Worm (Caenorhabditis elegans) whole organism, late embryonic: ENCODE measurements around the gene max-2.

Experiments
- ceh-19 ChIP-seq: fragments of 200-800 bp; sonication (Bioruptor generic); optimal IDR thresholded peaks from 2 replicates; lab custom pipeline; 2018; ENCODE audit warnings: mild to moderate bottlenecking, missing genetic modification characterization, missing compliant biosample characterization
- ceh-31 ChIP-seq: sonication (generic microtip); optimal IDR thresholded peaks from 2 replicates; lab custom pipeline; 2016; ENCODE audit warnings: missing genetic modification characterization, missing compliant biosample characterization
- ceh-34 ChIP-seq: sonication (generic microtip); optimal IDR thresholded peaks from 2 replicates; lab custom pipeline; 2016; ENCODE audit warnings: mild to moderate bottlenecking, missing genetic modification characterization, missing compliant biosample characterization
- ceh-45 ChIP-seq: fragments of 200-800 bp; sonication (Bioruptor generic); IDR thresholded peaks from 2 replicates; pipeline ENCODE4 v1.3.6; 2022; ENCODE audit warnings: missing genetic modification reagents, missing genetic modification characterization, missing compliant biosample characterization
- ceh-6 ChIP-seq: fragments of 200-800 bp; sonication (Bioruptor generic); optimal IDR thresholded peaks from 2 replicates; lab custom pipeline; 2018; ENCODE audit warnings: mild to moderate bottlenecking, missing genetic modification characterization, missing compliant biosample characterization
- ceh-9 ChIP-seq: sonication (generic microtip); optimal IDR thresholded peaks from 2 replicates; lab custom pipeline; 2016; ENCODE audit warnings: mild to moderate bottlenecking, missing genetic modification characterization, inconsistent platforms, missing compliant biosample characterization
- che-1 ChIP-seq: sonication (generic microtip); optimal IDR thresholded peaks from 2 replicates; lab custom pipeline; 2016; ENCODE audit warnings: mild to moderate bottlenecking, missing genetic modification characterization, missing compliant biosample characterization
- elt-2 ChIP-seq: sonication (generic microtip); optimal IDR thresholded peaks from 2 replicates; lab custom pipeline; 2016; ENCODE audit warnings: missing genetic modification reagents, missing genetic modification characterization, missing compliant biosample characterization
- ets-4 ChIP-seq: sonication (generic microtip); optimal IDR thresholded peaks from 2 replicates; lab custom pipeline; 2016; ENCODE audit warnings: missing genetic modification characterization, missing compliant biosample characterization
- eyg-1 ChIP-seq: sonication (generic microtip); optimal IDR thresholded peaks from 2 replicates; lab custom pipeline; 2016; ENCODE audit warnings: missing genotype, missing genetic modification characterization, missing compliant biosample characterization
- fax-1 ChIP-seq: sonication (generic microtip); optimal IDR thresholded peaks from 2 replicates; lab custom pipeline; 2016; ENCODE audit warnings: missing genotype, missing genetic modification characterization, missing compliant biosample characterization
- hlh-13 ChIP-seq: fragments of 200-800 bp; sonication (Bioruptor generic); optimal IDR thresholded peaks from 2 replicates; lab custom pipeline; 2018; ENCODE audit warnings: mild to moderate bottlenecking, missing genetic modification characterization, missing compliant biosample characterization
- lim-6 ChIP-seq: sonication (generic microtip); optimal IDR thresholded peaks from 2 replicates; lab custom pipeline; 2016; ENCODE audit warnings: missing genetic modification characterization, missing compliant biosample characterization
- mec-3 ChIP-seq: sonication (generic microtip); optimal IDR thresholded peaks from 2 replicates; lab custom pipeline; 2016; ENCODE audit warnings: borderline replicate concordance, missing genetic modification characterization, missing compliant biosample characterization
- nfya-1 ChIP-seq: sonication (generic microtip); optimal IDR thresholded peaks from 2 replicates; lab custom pipeline; 2017; ENCODE audit warnings: missing genetic modification characterization, mild to moderate bottlenecking, missing compliant biosample characterization, antibody characterized with exemption, moderate library complexity
- nhr-232 ChIP-seq: sonication (generic microtip); optimal IDR thresholded peaks from 2 replicates; lab custom pipeline; 2016; ENCODE audit warnings: missing genetic modification characterization, missing compliant biosample characterization
- npax-4 ChIP-seq: sonication (generic microtip); optimal IDR thresholded peaks from 2 replicates; lab custom pipeline; 2016; ENCODE audit warnings: missing genetic modification characterization, missing compliant biosample characterization
- pat-9 ChIP-seq: fragments of 200-800 bp; sonication (Bioruptor generic); optimal IDR thresholded peaks from 2 replicates; lab custom pipeline; 2018; ENCODE audit warnings: mild to moderate bottlenecking, missing genetic modification characterization, moderate library complexity, missing compliant biosample characterization
- pax-1 ChIP-seq: fragments of 150-350 bp; optimal IDR thresholded peaks from 2 replicates; lab custom pipeline; 2014; ENCODE audit warnings: missing biosample characterization, missing genetic modification characterization
- pqm-1 ChIP-seq: sonication (generic microtip); optimal IDR thresholded peaks from 2 replicates; lab custom pipeline; 2016; ENCODE audit warnings: missing genetic modification characterization, missing compliant biosample characterization
- sox-4 ChIP-seq: sonication (generic microtip); optimal IDR thresholded peaks from 2 replicates; lab custom pipeline; 2017; ENCODE audit warnings: mild to moderate bottlenecking, missing genetic modification characterization, inconsistent platforms, missing compliant biosample characterization
- syd-9 ChIP-seq: sonication (generic microtip); optimal IDR thresholded peaks from 2 replicates; lab custom pipeline; 2016; ENCODE audit warnings: mild to moderate bottlenecking, missing genetic modification characterization, moderate library complexity, missing compliant biosample characterization
- tbx-2 ChIP-seq: sonication (generic microtip); optimal IDR thresholded peaks from 2 replicates; lab custom pipeline; 2016; ENCODE audit warnings: missing genetic modification characterization, missing compliant biosample characterization
- tbx-7 ChIP-seq: sonication (generic microtip); optimal IDR thresholded peaks from 2 replicates; lab custom pipeline; 2016; ENCODE audit warnings: missing genotype, missing genetic modification characterization, missing compliant biosample characterization
- ttx-3 ChIP-seq: sonication (generic microtip); optimal IDR thresholded peaks from 2 replicates; lab custom pipeline; 2016; ENCODE audit warnings: missing genetic modification reagents, missing genetic modification characterization, missing compliant biosample characterization
- ztf-16 ChIP-seq: sonication (generic microtip); optimal IDR thresholded peaks from 2 replicates; lab custom pipeline; 2017; ENCODE audit warnings: missing genetic modification characterization, missing compliant biosample characterization

Gene max-2

ce11 chrII:12965538-12965588 lies 60.3 kb downstream of the max-2 start, which contains the start of gene ptr-18:
Gene ptr-18, plus strand, starts transcription at chrII:12965546.
- TF ChIP-seq ttx-3 (no peak), fax-1 (no peak), ceh-34 (tag; lab: Kevin White, UChicago) (no peak), pqm-1 (no peak), tbx-2 (tag; lab: Kevin White, UChicago) (no peak), che-1 (no peak), ceh-9 (tag; lab: Kevin White, UChicago) (no peak), ceh-31 (tag; lab: Kevin White, UChicago) (no peak), nfya-1 (no peak), tbx-7 (tag; lab: Kevin White, UChicago) (no peak), sox-4 (tag; lab: Kevin White, UChicago) (no peak), ceh-45 (GFP tag; lab: Robert Waterston, UW) (no peak), syd-9 (tag; lab: Kevin White, UChicago) (no peak), pax-1 (tag; lab: Kevin White, UChicago) (no peak), ets-4 (tag; lab: Kevin White, UChicago) (no peak), eyg-1 (no peak), lim-6 (no peak)

DNA sequence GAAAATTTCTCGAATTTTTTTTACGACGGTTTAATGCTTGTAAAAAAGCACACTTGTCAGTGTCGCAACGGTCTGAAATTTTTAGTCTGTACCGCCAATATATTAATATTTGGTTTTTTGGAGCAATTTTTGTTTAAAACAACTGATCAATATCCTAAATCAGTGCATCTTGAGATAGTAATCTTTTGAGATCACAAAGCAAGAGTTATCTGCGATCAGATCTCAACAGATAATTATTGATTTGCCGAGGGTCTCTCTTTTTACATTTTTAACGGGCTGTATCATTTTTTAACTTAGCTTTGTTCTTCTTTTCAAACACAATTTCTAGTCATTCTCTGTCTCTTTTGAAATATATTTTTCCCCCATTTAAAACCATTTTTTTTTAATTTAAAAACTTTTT lies 60.5 kb downstream of the max-2 start:
- no peak for TF ChIP-seq lim-6
- no peak for TF ChIP-seq ceh-45 (GFP tag; lab: Robert Waterston, UW)
- TF ChIP-seq npax-4 (tag; lab: Kevin White, UChicago), result no peak
- TF ChIP-seq elt-2 (tag; lab: Kevin White, UChicago), result no peak
- no peak for TF ChIP-seq ceh-6 (GFP tag; lab: Kevin White, UChicago)
- no peak for TF ChIP-seq nhr-232 (tag; lab: Kevin White, UChicago)
- TF ChIP-seq mec-3, result no peak
- TF ChIP-seq hlh-13 (GFP tag; lab: Kevin White, UChicago), result no peak
- no peak for TF ChIP-seq ceh-19 (GFP tag; lab: Kevin White, UChicago)
- no peak for TF ChIP-seq pax-1 (tag; lab: Kevin White, UChicago)
- no peak for TF ChIP-seq ztf-16
- TF ChIP-seq pat-9, result no peak
